Fruit fly (Drosophila melanogaster): ENCODE data around the gene jar.

The jar gene

DNA sequence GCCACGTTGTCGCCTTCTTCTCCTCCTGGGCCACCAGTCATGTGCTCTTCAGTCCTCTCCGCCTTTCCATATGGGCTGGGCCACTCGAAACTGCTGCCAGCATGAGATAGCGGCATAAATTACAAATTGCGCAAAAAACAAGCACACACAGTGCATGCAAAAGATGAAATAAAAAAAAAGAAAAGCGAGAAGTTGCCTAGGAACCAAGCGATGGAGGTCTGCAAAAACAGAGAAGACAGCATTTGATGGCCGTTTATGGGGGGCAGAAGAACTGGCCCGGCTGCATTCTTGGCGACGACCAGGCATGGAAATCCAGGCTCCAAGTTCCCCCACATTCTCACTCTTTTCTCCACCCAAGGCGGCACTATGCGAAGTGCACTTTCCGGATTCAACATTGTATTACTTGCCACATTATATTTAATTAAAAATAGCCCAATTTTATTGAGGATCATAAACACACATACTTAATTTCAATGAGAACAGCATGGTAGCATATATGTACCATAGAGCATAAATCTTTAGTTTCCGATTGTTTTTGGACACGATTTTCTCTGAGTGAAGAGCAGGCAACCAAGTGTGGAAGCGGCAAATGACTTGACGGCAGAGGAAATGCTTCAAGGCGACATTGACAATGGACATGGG is 9.5 kb downstream of the jar start (continued):
- TF ChIP-seq fd59A (GFP tag; optimal IDR thresholded peaks at IDR 0.05): peak; percentile 32
- no peak for TF ChIP-seq cyc (GFP tag; optimal IDR thresholded peaks at IDR 0.05)
- no peak for TF ChIP-seq fd85E (GFP tag; optimal IDR thresholded peaks at IDR 0.05)
- TF ChIP-seq CG8632 (GFP tag; optimal IDR thresholded peaks at IDR 0.05): no peak
- peak; percentile 51 for TF ChIP-seq pdm3 (GFP tag; optimal IDR thresholded peaks at IDR 0.05)
- no peak for TF ChIP-seq Eip93F (GFP tag; optimal IDR thresholded peaks at IDR 0.05)
- TF ChIP-seq Met (GFP tag; optimal IDR thresholded peaks at IDR 0.05): no peak
- TF ChIP-seq CG6276 (GFP tag; optimal IDR thresholded peaks at IDR 0.05): peak; percentile 52
- TF ChIP-seq CG6163 (GFP tag; IDR thresholded peaks at IDR 0.05): peak; percentile 54; the same call in 2 of the 3 replicates
- peak; percentile 75 for TF ChIP-seq CG10631 (GFP tag; optimal IDR thresholded peaks at IDR 0.05)
- TF ChIP-seq CG11762 (GFP tag; optimal IDR thresholded peaks at IDR 0.05; ENCODE audit: insufficient read depth): peak; percentile 15
- TF ChIP-seq CG6808 (GFP tag; optimal IDR thresholded peaks at IDR 0.05): peak; percentile 51
- peak; percentile 67 for TF ChIP-seq CG3919 (GFP tag; optimal IDR thresholded peaks at IDR 0.05)
- TF ChIP-seq acj6 (GFP tag; optimal IDR thresholded peaks at IDR 0.05): peak; percentile 40
- TF ChIP-seq svp (GFP tag): peak; percentile 32
- TF ChIP-seq CG8319 (GFP tag; optimal IDR thresholded peaks at IDR 0.05): no peak
- no peak for TF ChIP-seq CG9139 (GFP tag; optimal IDR thresholded peaks at IDR 0.05)
- no peak for TF ChIP-seq Hr38 (GFP tag; optimal IDR thresholded peaks at IDR 0.05)
- peak; percentile 72 for TF ChIP-seq Lpt (GFP tag; optimal IDR thresholded peaks at IDR 0.05)
- TF ChIP-seq Eip75B (GFP tag; optimal IDR thresholded peaks at IDR 0.05): peak; percentile 62
- TF ChIP-seq achi (GFP tag; optimal IDR thresholded peaks at IDR 0.05): peak; percentile 62
- peak; percentile 32 for TF ChIP-seq spab (GFP tag; optimal IDR thresholded peaks at IDR 0.05)
- no peak for TF ChIP-seq Sox102F (GFP tag; optimal IDR thresholded peaks at IDR 0.05)
- peak; percentile 73 for TF ChIP-seq CG32006 (GFP tag; optimal IDR thresholded peaks at IDR 0.05)
- TF ChIP-seq CG10669 (GFP tag; optimal IDR thresholded peaks at IDR 0.05): peak; percentile 51
- peak; percentile 44 for TF ChIP-seq Hr4 (GFP tag; optimal IDR thresholded peaks at IDR 0.05)
- TF ChIP-seq vri (GFP tag; optimal IDR thresholded peaks at IDR 0.05): no peak
- peak; percentile 43 for TF ChIP-seq CG4318 (GFP tag; optimal IDR thresholded peaks at IDR 0.05)
- peak; percentile 8 for TF ChIP-seq CG34406 (GFP tag; optimal IDR thresholded peaks at IDR 0.05)
- TF ChIP-seq Ets21C (GFP tag; optimal IDR thresholded peaks at IDR 0.05): no peak

DNA sequence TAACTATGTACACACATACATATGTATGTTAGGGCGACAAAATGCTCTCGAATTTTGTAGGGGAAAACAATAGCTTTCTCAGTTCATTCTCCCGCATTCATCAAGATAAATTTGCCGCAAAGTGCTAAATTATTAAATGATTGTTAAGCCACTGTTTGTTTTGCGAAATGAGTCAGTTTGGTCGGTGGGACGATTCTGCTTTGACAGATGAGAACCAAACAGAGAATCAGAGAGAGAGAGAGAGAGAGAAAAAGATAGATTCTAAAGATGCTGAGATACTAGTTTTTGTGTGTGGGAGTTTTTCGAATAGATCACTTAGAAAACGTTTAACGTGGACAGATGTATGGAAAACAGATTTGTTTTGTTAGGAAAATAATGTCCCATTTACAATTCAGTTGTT is 10.6 kb downstream of the jar start:
- TF ChIP-seq cyc (GFP tag; optimal IDR thresholded peaks at IDR 0.05) (no peak), spab (GFP tag; optimal IDR thresholded peaks at IDR 0.05) (no peak), Sox15 (GFP tag; optimal IDR thresholded peaks at IDR 0.05) (no peak), pdm3 (GFP tag; optimal IDR thresholded peaks at IDR 0.05) (no peak)

- TF ChIP-seq CG6854 (GFP tag; optimal IDR thresholded peaks at IDR 0.05): no peak
- no peak for TF ChIP-seq CG10631 (GFP tag; optimal IDR thresholded peaks at IDR 0.05)
- TF ChIP-seq spab (GFP tag; optimal IDR thresholded peaks at IDR 0.05): no peak
- TF ChIP-seq cyc (GFP tag; optimal IDR thresholded peaks at IDR 0.05): no peak
- peak; percentile 90 for TF ChIP-seq svp (GFP tag)
- no peak for TF ChIP-seq Sox15 (GFP tag; optimal IDR thresholded peaks at IDR 0.05)
- TF ChIP-seq Eip93F (GFP tag; optimal IDR thresholded peaks at IDR 0.05): no peak
- peak; percentile 24 for TF ChIP-seq esn (GFP tag; optimal IDR thresholded peaks at IDR 0.05)
- TF ChIP-seq CG3032 (tag; optimal IDR thresholded peaks at IDR 0.05): no peak
- TF ChIP-seq Ets96B (tag; optimal IDR thresholded peaks at IDR 0.05): no peak
- peak; percentile 31 for TF ChIP-seq CG6792 (GFP tag; optimal IDR thresholded peaks at IDR 0.05)
- TF ChIP-seq dsx (GFP tag; optimal IDR thresholded peaks at IDR 0.05; ENCODE audit: poor library complexity, severe bottlenecking): no peak
- TF ChIP-seq Eip78C (GFP tag): peak; percentile 9
- no peak for TF ChIP-seq fd85E (GFP tag; optimal IDR thresholded peaks at IDR 0.05)
- TF ChIP-seq Hr39 (GFP tag; optimal IDR thresholded peaks at IDR 0.05): no peak
- TF ChIP-seq CG8319 (GFP tag; optimal IDR thresholded peaks at IDR 0.05): no peak
- no peak for TF ChIP-seq CG3919 (GFP tag; optimal IDR thresholded peaks at IDR 0.05)
- TF ChIP-seq CG1621 (tag; optimal IDR thresholded peaks at IDR 0.05): no peak
- TF ChIP-seq vri (GFP tag; optimal IDR thresholded peaks at IDR 0.05): no peak
- TF ChIP-seq dac (GFP tag; optimal IDR thresholded peaks at IDR 0.05): no peak
- TF ChIP-seq Met (GFP tag; optimal IDR thresholded peaks at IDR 0.05): no peak
- no peak for TF ChIP-seq CG11902 (GFP tag; optimal IDR thresholded peaks at IDR 0.05)
- no peak for TF ChIP-seq CG7368 (GFP tag; optimal IDR thresholded peaks at IDR 0.05)
These were observed 11.0 kb downstream of the jar start for dm6 chr3R:24260041-24260379.
